Worm (Caenorhabditis elegans): ENCODE data around the gene ZK662.5.

ZK662.5 gene

DNA sequence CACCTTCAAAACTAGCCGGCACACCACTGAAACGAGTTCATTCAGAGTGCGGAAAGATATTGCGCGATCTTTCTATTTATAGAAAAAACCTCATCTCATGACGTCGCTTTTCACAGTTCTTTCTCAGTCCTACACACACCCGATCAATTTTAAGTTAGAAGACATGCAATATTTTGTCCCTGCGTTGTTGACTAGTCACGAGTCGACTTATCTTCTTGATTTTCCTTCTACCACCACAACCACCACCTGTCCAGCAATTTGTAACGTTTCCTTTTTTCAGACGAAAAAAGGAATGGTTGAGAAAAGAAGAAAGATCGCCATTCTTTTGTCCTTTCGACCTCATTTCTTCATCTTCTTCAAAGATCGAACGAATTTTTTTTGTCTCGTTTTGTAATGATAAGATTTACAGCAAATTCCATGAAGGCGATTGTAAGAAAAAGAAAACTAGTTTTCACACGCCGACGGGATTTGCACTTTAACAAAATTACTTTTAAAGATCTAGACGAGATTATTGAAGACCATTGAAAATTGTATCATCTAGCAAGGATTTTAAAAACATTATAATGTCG lies 15.3 kb upstream of the ZK662.5 start:
- TF ChIP-seq lin-13 (GFP tag; optimal IDR thresholded peaks at IDR 0.05): no peak
- peak; percentile 83 for TF ChIP-seq nhr-25 (tag; optimal IDR thresholded peaks at IDR 0.05)
- no peak for TF ChIP-seq elt-1 (tag; optimal IDR thresholded peaks at IDR 0.05)
- TF ChIP-seq unc-39 (tag; optimal IDR thresholded peaks at IDR 0.05): no peak
- TF ChIP-seq C34F6.9 (tag; optimal IDR thresholded peaks at IDR 0.05): no peak
- TF ChIP-seq crh-2 (tag; optimal IDR thresholded peaks at IDR 0.05): peak; percentile 9
- TF ChIP-seq Y55F3AM.14 (GFP tag; optimal IDR thresholded peaks at IDR 0.05): no peak
- TF ChIP-seq fos-1 (tag; optimal IDR thresholded peaks at IDR 0.05): no peak
- TF ChIP-seq ama-1 (optimal IDR thresholded peaks at IDR 0.05): no peak
- TF ChIP-seq lsy-2 (tag; optimal IDR thresholded peaks at IDR 0.05): no peak
- TF ChIP-seq ztf-4 (tag; optimal IDR thresholded peaks at IDR 0.05): peak; percentile 33
- TF ChIP-seq sma-9 (GFP tag; optimal IDR thresholded peaks at IDR 0.05): peak; percentile 80
- TF ChIP-seq sma-9 (tag; optimal IDR thresholded peaks at IDR 0.05): no peak
- TF ChIP-seq skn-1 (tag; optimal IDR thresholded peaks at IDR 0.05): no peak
- TF ChIP-seq blmp-1 (tag; optimal IDR thresholded peaks at IDR 0.05; ENCODE audit: insufficient read depth): peak; percentile 59
- TF ChIP-seq peb-1 (tag; optimal IDR thresholded peaks at IDR 0.05): no peak
- TF ChIP-seq ceh-82 (tag; optimal IDR thresholded peaks at IDR 0.05): no peak
- TF ChIP-seq zag-1 (tag; optimal IDR thresholded peaks at IDR 0.05): no peak
- TF ChIP-seq F13H6.1 (tag; optimal IDR thresholded peaks at IDR 0.05): no peak
- TF ChIP-seq nhr-10 (tag; optimal IDR thresholded peaks at IDR 0.05): no peak
- no peak for TF ChIP-seq ceh-16 (tag; optimal IDR thresholded peaks at IDR 0.05)
- peak; percentile 70 for TF ChIP-seq nhr-21 (tag; optimal IDR thresholded peaks at IDR 0.05)
- no peak for TF ChIP-seq mab-5 (tag; optimal IDR thresholded peaks at IDR 0.05)
- no peak for TF ChIP-seq R02D3.7 (tag; optimal IDR thresholded peaks at IDR 0.05)
- peak; percentile 49 for TF ChIP-seq nhr-6 (tag; optimal IDR thresholded peaks at IDR 0.05)
- no peak for TF ChIP-seq unc-55 (GFP tag; optimal IDR thresholded peaks at IDR 0.05)
- TF ChIP-seq dmd-4 (tag; optimal IDR thresholded peaks at IDR 0.05): no peak
- TF ChIP-seq egl-27 (tag; optimal IDR thresholded peaks at IDR 0.05): peak; percentile 17
- TF ChIP-seq mdl-1 (tag; optimal IDR thresholded peaks at IDR 0.05): no peak
- TF ChIP-seq nhr-129 (tag; optimal IDR thresholded peaks at IDR 0.05): peak; percentile 30
- TF ChIP-seq sma-3 (GFP tag; optimal IDR thresholded peaks at IDR 0.05): peak; percentile 57
- no peak for TF ChIP-seq nhr-12 (tag; optimal IDR thresholded peaks at IDR 0.05)

DNA sequence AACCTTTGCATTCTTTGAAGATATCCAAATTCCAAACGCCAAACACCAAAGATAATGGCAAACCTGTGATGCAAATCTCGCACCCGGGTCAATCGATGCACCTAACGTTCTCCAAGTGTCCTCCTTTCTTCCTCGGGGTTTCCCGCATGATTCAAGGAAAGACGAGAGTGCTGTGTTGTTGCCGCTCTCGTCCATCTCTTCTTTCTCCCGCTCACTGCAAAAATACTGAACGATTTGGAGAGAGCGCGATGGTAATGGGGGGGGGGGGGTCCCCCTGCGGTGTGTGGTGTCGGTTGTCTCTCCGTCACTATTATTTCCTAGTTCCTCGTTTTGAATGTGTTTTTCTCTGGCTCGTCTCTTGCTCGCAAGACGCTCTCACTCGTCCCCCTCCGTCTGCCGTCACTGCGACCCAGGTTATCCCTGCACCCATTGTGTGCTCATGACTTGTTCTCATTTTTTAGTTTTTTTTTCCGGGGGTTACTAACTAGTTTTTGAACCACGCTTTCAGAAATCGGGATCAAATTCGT lies 14.0 kb upstream of the ZK662.5 start:
- TF ChIP-seq alr-1 (tag; optimal IDR thresholded peaks at IDR 0.05) (no peak), nhr-129 (tag; optimal IDR thresholded peaks at IDR 0.05) (peak; percentile 92), aly-2 (tag; optimal IDR thresholded peaks at IDR 0.05) (no peak), Y55F3AM.14 (GFP tag; optimal IDR thresholded peaks at IDR 0.05) (peak; percentile 88), dmd-4 (tag; optimal IDR thresholded peaks at IDR 0.05) (no peak), lin-11 (tag; optimal IDR thresholded peaks at IDR 0.05) (peak; percentile 78), nhr-11 (tag; optimal IDR thresholded peaks at IDR 0.05) (no peak), sma-3 (GFP tag; optimal IDR thresholded peaks at IDR 0.05) (peak; percentile 25), unc-62 (GFP tag; optimal IDR thresholded peaks at IDR 0.05) (no peak), lin-13 (GFP tag; optimal IDR thresholded peaks at IDR 0.05) (peak; percentile 70), crh-2 (tag; optimal IDR thresholded peaks at IDR 0.05) (peak; percentile 62), mdl-1 (tag; optimal IDR thresholded peaks at IDR 0.05) (peak; percentile 84 to 89), peb-1 (tag; optimal IDR thresholded peaks at IDR 0.05) (no peak), blmp-1 (tag; optimal IDR thresholded peaks at IDR 0.05; ENCODE audit: insufficient read depth) (no peak), lin-39 (tag; optimal IDR thresholded peaks at IDR 0.05) (no peak), mbf-1 (tag; optimal IDR thresholded peaks at IDR 0.05) (no peak), sem-4 (tag; optimal IDR thresholded peaks at IDR 0.05) (peak; percentile 78), zag-1 (tag; optimal IDR thresholded peaks at IDR 0.05) (peak; percentile 90), nhr-77 (tag; optimal IDR thresholded peaks at IDR 0.05) (no peak), nhr-21 (tag; optimal IDR thresholded peaks at IDR 0.05) (peak; percentile 73), ztf-4 (tag; optimal IDR thresholded peaks at IDR 0.05) (peak; percentile 83), ztf-1 (GFP tag; conservative IDR thresholded peaks at IDR 0.05) (no peak), ceh-16 (tag; optimal IDR thresholded peaks at IDR 0.05) (peak; percentile 18), snpc-4 (tag; optimal IDR thresholded peaks at IDR 0.05) (peak; percentile 2), nhr-237 (tag; optimal IDR thresholded peaks at IDR 0.05) (no peak), nhr-12 (tag; optimal IDR thresholded peaks at IDR 0.05) (peak; percentile 1), elt-1 (tag; optimal IDR thresholded peaks at IDR 0.05) (no peak), nhr-6 (tag; optimal IDR thresholded peaks at IDR 0.05) (peak; percentile 3), F13H6.1 (tag; optimal IDR thresholded peaks at IDR 0.05) (peak; percentile 98), gmeb-1 (tag; optimal IDR thresholded peaks at IDR 0.05) (peak; percentile 32), ama-1 (optimal IDR thresholded peaks at IDR 0.05) (no peak), ceh-82 (tag; optimal IDR thresholded peaks at IDR 0.05) (peak; percentile 9), mab-5 (tag; optimal IDR thresholded peaks at IDR 0.05) (peak; percentile 73), unc-55 (GFP tag; optimal IDR thresholded peaks at IDR 0.05) (peak; percentile 86), fos-1 (tag; optimal IDR thresholded peaks at IDR 0.05) (peak; percentile 78), skn-1 (tag; optimal IDR thresholded peaks at IDR 0.05) (no peak), nhr-23 (tag; optimal IDR thresholded peaks at IDR 0.05) (no peak), nhr-10 (tag; optimal IDR thresholded peaks at IDR 0.05) (peak; percentile 42), C34F6.9 (tag; optimal IDR thresholded peaks at IDR 0.05) (peak; percentile 76), egl-27 (tag; optimal IDR thresholded peaks at IDR 0.05) (peak; percentile 88), sma-9 (GFP tag; optimal IDR thresholded peaks at IDR 0.05) (peak; percentile 98), sma-9 (tag; optimal IDR thresholded peaks at IDR 0.05) (peak; percentile 83), lsy-2 (tag; optimal IDR thresholded peaks at IDR 0.05) (peak; percentile 19 to 71), R02D3.7 (tag; optimal IDR thresholded peaks at IDR 0.05) (no peak), elt-3 (tag; optimal IDR thresholded peaks at IDR 0.05) (no peak)
